Worm (Caenorhabditis elegans) whole organism, late embryonic: ENCODE results near the gene lin-54.

Experiments
- hlh-30 ChIP-seq: sonication (generic microtip); optimal IDR thresholded peaks from 2 replicates; lab custom pipeline; 2017; ENCODE audit warnings: antibody characterized with exemption, missing genetic modification characterization, missing compliant biosample characterization; ENCODE audit not compliant: insufficient read depth
- pax-1 ChIP-seq: fragments of 150-350 bp; optimal IDR thresholded peaks from 2 replicates; lab custom pipeline; 2014; ENCODE audit warnings: missing biosample characterization, missing genetic modification characterization
- pqm-1 ChIP-seq: sonication (generic microtip); optimal IDR thresholded peaks from 2 replicates; lab custom pipeline; 2016; ENCODE audit warnings: missing genetic modification characterization, missing compliant biosample characterization
- rnt-1 ChIP-seq: sonication (generic microtip); optimal IDR thresholded peaks from 2 replicates; lab custom pipeline; 2016; ENCODE audit warnings: missing genetic modification characterization, missing compliant biosample characterization
- zip-5 ChIP-seq: sonication (generic microtip); optimal IDR thresholded peaks from 2 replicates; lab custom pipeline; 2016; ENCODE audit warnings: missing genetic modification characterization, missing compliant biosample characterization

DNA sequence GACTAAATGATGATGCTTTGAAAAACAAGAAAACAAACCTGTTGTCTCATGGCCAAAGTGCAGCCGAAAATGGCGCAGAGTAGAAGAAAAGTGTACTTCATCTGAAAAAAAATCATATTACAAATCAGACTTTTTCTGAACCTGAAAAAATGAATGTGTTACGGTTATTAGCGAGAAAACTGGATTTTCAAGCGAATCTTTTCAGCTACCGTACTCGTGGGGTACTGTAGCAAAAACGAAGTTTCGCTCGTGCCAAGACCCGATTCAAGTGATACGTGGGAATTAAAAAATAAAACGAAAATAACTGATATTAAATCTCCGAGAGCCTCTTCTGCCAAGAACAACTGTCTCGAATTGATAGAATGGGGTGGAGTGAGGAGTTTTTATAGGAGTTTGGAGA lies 11.4 kb downstream of the lin-54 start, which contains the start of gene ttr-51:
- TF ChIP-seq zip-5 (no peak), hlh-30 (tag; lab: Kevin White, UChicago) (no peak), pqm-1 (tag; lab: Kevin White, UChicago) (no peak), pax-1 (tag; lab: Kevin White, UChicago) (no peak), rnt-1 (tag; lab: Kevin White, UChicago) (no peak)
